Worm (Caenorhabditis elegans) whole organism, late embryonic: ENCODE data around the gene vit-2.

Source experiments
- K02D7.2 ChIP-seq: sonication (generic microtip); optimal IDR thresholded peaks from 2 replicates; lab custom pipeline; 2017; ENCODE audit warnings: mild to moderate bottlenecking, missing genetic modification characterization, missing compliant biosample characterization
- K09A11.1 ChIP-seq: sonication (generic microtip); optimal IDR thresholded peaks from 2 replicates; lab custom pipeline; 2017; ENCODE audit warnings: antibody characterized with exemption, mild to moderate bottlenecking, missing genetic modification characterization, missing compliant biosample characterization; ENCODE audit not compliant: insufficient read depth
- Y22D7AL.16 ChIP-seq: sonication (generic microtip); optimal IDR thresholded peaks from 2 replicates; lab custom pipeline; 2016; ENCODE audit warnings: missing genetic modification characterization, missing compliant biosample characterization
- ahr-1 ChIP-seq: sonication (generic microtip); optimal IDR thresholded peaks from 2 replicates; lab custom pipeline; 2016; ENCODE audit warnings: missing genetic modification characterization, missing compliant biosample characterization
- ceh-18 ChIP-seq: sonication (generic microtip); optimal IDR thresholded peaks from 2 replicates; lab custom pipeline; 2016; ENCODE audit warnings: missing genetic modification characterization, missing compliant biosample characterization
- ceh-19 ChIP-seq: fragments of 200-800 bp; sonication (Bioruptor generic); optimal IDR thresholded peaks from 2 replicates; lab custom pipeline; 2018; ENCODE audit warnings: mild to moderate bottlenecking, missing genetic modification characterization, missing compliant biosample characterization
- ceh-2 ChIP-seq: sonication (generic microtip); optimal IDR thresholded peaks from 2 replicates; lab custom pipeline; 2016; ENCODE audit warnings: missing genotype, missing genetic modification characterization, missing compliant biosample characterization
- ceh-24 ChIP-seq: sonication (generic microtip); optimal IDR thresholded peaks from 2 replicates; lab custom pipeline; 2016; ENCODE audit warnings: mild to moderate bottlenecking, missing genetic modification characterization, missing compliant biosample characterization
- ceh-30 ChIP-seq: fragments of 150-350 bp; optimal IDR thresholded peaks from 2 replicates; lab custom pipeline; 2014; ENCODE audit warnings: missing biosample characterization, missing genetic modification characterization
- ceh-31 ChIP-seq: sonication (generic microtip); optimal IDR thresholded peaks from 2 replicates; lab custom pipeline; 2016; ENCODE audit warnings: missing genetic modification characterization, missing compliant biosample characterization
- ceh-34 ChIP-seq: sonication (generic microtip); optimal IDR thresholded peaks from 2 replicates; lab custom pipeline; 2016; ENCODE audit warnings: mild to moderate bottlenecking, missing genetic modification characterization, missing compliant biosample characterization
- ceh-45 ChIP-seq: fragments of 200-800 bp; sonication (Bioruptor generic); IDR thresholded peaks from 2 replicates; pipeline ENCODE4 v1.3.6; 2022; ENCODE audit warnings: missing genetic modification reagents, missing genetic modification characterization, missing compliant biosample characterization
- ceh-6 ChIP-seq: fragments of 200-800 bp; sonication (Bioruptor generic); optimal IDR thresholded peaks from 2 replicates; lab custom pipeline; 2018; ENCODE audit warnings: mild to moderate bottlenecking, missing genetic modification characterization, missing compliant biosample characterization
- ceh-9 ChIP-seq: sonication (generic microtip); optimal IDR thresholded peaks from 2 replicates; lab custom pipeline; 2016; ENCODE audit warnings: mild to moderate bottlenecking, missing genetic modification characterization, inconsistent platforms, missing compliant biosample characterization
- dve-1 ChIP-seq: sonication (generic microtip); optimal IDR thresholded peaks from 2 replicates; lab custom pipeline; 2017; ENCODE audit warnings: antibody characterized with exemption, mild to moderate bottlenecking, missing genetic modification characterization, missing compliant biosample characterization
- elt-2 ChIP-seq: sonication (generic microtip); optimal IDR thresholded peaks from 2 replicates; lab custom pipeline; 2016; ENCODE audit warnings: missing genetic modification reagents, missing genetic modification characterization, missing compliant biosample characterization
- fax-1 ChIP-seq: sonication (generic microtip); optimal IDR thresholded peaks from 2 replicates; lab custom pipeline; 2016; ENCODE audit warnings: missing genotype, missing genetic modification characterization, missing compliant biosample characterization
- gmeb-2 ChIP-seq: sonication (generic microtip); optimal IDR thresholded peaks from 2 replicates; lab custom pipeline; 2016; ENCODE audit warnings: missing genetic modification characterization, inconsistent platforms, missing compliant biosample characterization
- hlh-13 ChIP-seq: fragments of 200-800 bp; sonication (Bioruptor generic); optimal IDR thresholded peaks from 2 replicates; lab custom pipeline; 2018; ENCODE audit warnings: mild to moderate bottlenecking, missing genetic modification characterization, missing compliant biosample characterization
- hlh-8 ChIP-seq: sonication (generic microtip); optimal IDR thresholded peaks from 2 replicates; lab custom pipeline; 2016; ENCODE audit warnings: missing genotype, missing genetic modification characterization, missing compliant biosample characterization
- lin-11 ChIP-seq: fragments of 200-800 bp; sonication (Bioruptor generic); optimal IDR thresholded peaks from 2 replicates; lab custom pipeline; 2018; ENCODE audit warnings: mild to moderate bottlenecking, missing genetic modification characterization, missing compliant biosample characterization
- madf-2 ChIP-seq: sonication (generic microtip); optimal IDR thresholded peaks from 2 replicates; lab custom pipeline; 2017; ENCODE audit warnings: missing genetic modification characterization, missing compliant biosample characterization
- mec-3 ChIP-seq: sonication (generic microtip); optimal IDR thresholded peaks from 2 replicates; lab custom pipeline; 2016; ENCODE audit warnings: borderline replicate concordance, missing genetic modification characterization, missing compliant biosample characterization
- nfya-1 ChIP-seq: sonication (generic microtip); optimal IDR thresholded peaks from 2 replicates; lab custom pipeline; 2017; ENCODE audit warnings: missing genetic modification characterization, mild to moderate bottlenecking, missing compliant biosample characterization, antibody characterized with exemption, moderate library complexity
- nhr-232 ChIP-seq: sonication (generic microtip); optimal IDR thresholded peaks from 2 replicates; lab custom pipeline; 2016; ENCODE audit warnings: missing genetic modification characterization, missing compliant biosample characterization
- npax-4 ChIP-seq: sonication (generic microtip); optimal IDR thresholded peaks from 2 replicates; lab custom pipeline; 2016; ENCODE audit warnings: missing genetic modification characterization, missing compliant biosample characterization
- odd-2 ChIP-seq: sonication (generic microtip); optimal IDR thresholded peaks from 2 replicates; lab custom pipeline; 2017; ENCODE audit warnings: antibody characterized with exemption, mild to moderate bottlenecking, missing genetic modification characterization, missing compliant biosample characterization
- pag-3 ChIP-seq: sonication (generic microtip); optimal IDR thresholded peaks from 2 replicates; lab custom pipeline; 2016; ENCODE audit warnings: missing compliant biosample characterization, missing genetic modification characterization, borderline replicate concordance
- pax-1 ChIP-seq: fragments of 150-350 bp; optimal IDR thresholded peaks from 2 replicates; lab custom pipeline; 2014; ENCODE audit warnings: missing biosample characterization, missing genetic modification characterization
- pha-2 ChIP-seq: sonication (generic microtip); optimal IDR thresholded peaks from 2 replicates; lab custom pipeline; 2017; ENCODE audit warnings: mild to moderate bottlenecking, missing genetic modification characterization, missing compliant biosample characterization
- pqm-1 ChIP-seq: sonication (generic microtip); optimal IDR thresholded peaks from 2 replicates; lab custom pipeline; 2016; ENCODE audit warnings: missing genetic modification characterization, missing compliant biosample characterization
- pros-1 ChIP-seq: fragments of 150-350 bp; optimal IDR thresholded peaks from 2 replicates; lab custom pipeline; 2014; ENCODE audit warnings: missing biosample characterization, missing genetic modification reagents, missing genetic modification characterization
- ref-2 ChIP-seq: sonication (generic microtip); optimal IDR thresholded peaks from 2 replicates; lab custom pipeline; 2016; ENCODE audit warnings: missing genetic modification characterization, missing compliant biosample characterization
- rnt-1 ChIP-seq: sonication (generic microtip); optimal IDR thresholded peaks from 2 replicates; lab custom pipeline; 2016; ENCODE audit warnings: missing genetic modification characterization, missing compliant biosample characterization
- sdc-2 ChIP-seq: sonication (generic microtip); optimal IDR thresholded peaks from 2 replicates; lab custom pipeline; 2016; ENCODE audit warnings: missing genotype, missing genetic modification characterization, missing compliant biosample characterization
- syd-9 ChIP-seq: sonication (generic microtip); optimal IDR thresholded peaks from 2 replicates; lab custom pipeline; 2016; ENCODE audit warnings: mild to moderate bottlenecking, missing genetic modification characterization, moderate library complexity, missing compliant biosample characterization
- tbx-2 ChIP-seq: sonication (generic microtip); optimal IDR thresholded peaks from 2 replicates; lab custom pipeline; 2016; ENCODE audit warnings: missing genetic modification characterization, missing compliant biosample characterization
- unc-3 ChIP-seq, 2 experiments: fragments of 200-800 bp in 1 of 2; sonication (Bioruptor generic) in 1 of 2; sonication (generic microtip) in 1 of 2; conservative IDR thresholded peaks in 1 of 2; optimal IDR thresholded peaks in 1 of 2; 2 replicates each; pipeline versions ENCODE4 v1.3.6 to Lab custom; 2016 to 2022; ENCODE audit warnings: missing compliant biosample characterization in 2 of 2, missing genetic modification characterization in 2 of 2, missing genetic modification reagents in 1 of 2
- unc-42 ChIP-seq: sonication (generic microtip); optimal IDR thresholded peaks from 2 replicates; lab custom pipeline; 2016; ENCODE audit warnings: missing genotype, missing genetic modification characterization, missing compliant biosample characterization
- unc-55 ChIP-seq: sonication (generic microtip); optimal IDR thresholded peaks from 2 replicates; lab custom pipeline; 2017; ENCODE audit warnings: missing biosample characterization, missing genetic modification reagents, missing genetic modification characterization
- unc-86 ChIP-seq: sonication (generic microtip); optimal IDR thresholded peaks from 2 replicates; lab custom pipeline; 2016; ENCODE audit warnings: missing genetic modification characterization, missing compliant biosample characterization

vit-2 gene

ce11 chrX:5122791-5123414 lies 22.1 kb downstream of the vit-2 start:
- TF ChIP-seq dve-1 (tag; lab: Kevin White, UChicago), result no peak
- no peak for TF ChIP-seq rnt-1 (tag; lab: Kevin White, UChicago)
- peak; percentile 11 for TF ChIP-seq ceh-31
- no peak for TF ChIP-seq ceh-2 (tag; lab: Kevin White, UChicago)
- TF ChIP-seq pax-1 (tag; lab: Kevin White, UChicago), result peak; percentile 38
- TF ChIP-seq ceh-9, result no peak
- no peak for TF ChIP-seq odd-2 (tag; lab: Kevin White, UChicago)
- no peak for TF ChIP-seq unc-55 (GFP tag; lab: Kevin White, UChicago)
- no peak for TF ChIP-seq nhr-232 (tag; lab: Kevin White, UChicago)
- no peak for TF ChIP-seq Y22D7AL.16
- no peak for TF ChIP-seq ref-2 (tag; lab: Kevin White, UChicago)
- TF ChIP-seq fax-1 (tag; lab: Kevin White, UChicago), result no peak
- TF ChIP-seq nfya-1 (tag; lab: Kevin White, UChicago), result no peak
- TF ChIP-seq ceh-18 (tag; lab: Kevin White, UChicago), result no peak
- no peak for TF ChIP-seq npax-4
- peak; percentile 51 for TF ChIP-seq pha-2 (tag; lab: Kevin White, UChicago)
- TF ChIP-seq mec-3 (tag; lab: Kevin White, UChicago), result no peak
- TF ChIP-seq sdc-2 (tag; lab: Kevin White, UChicago), result peak; percentile 36
- TF ChIP-seq ceh-30 (tag; lab: Kevin White, UChicago), result no peak
- peak; percentile 22 for TF ChIP-seq ceh-34 (tag; lab: Kevin White, UChicago)
- TF ChIP-seq ceh-45 (GFP tag; lab: Robert Waterston, UW), result no peak
- no peak for TF ChIP-seq lin-11
- no peak for TF ChIP-seq K02D7.2
- no peak for TF ChIP-seq pqm-1 (tag; lab: Kevin White, UChicago)
- TF ChIP-seq tbx-2 (tag; lab: Kevin White, UChicago), result peak; percentile 22
- TF ChIP-seq hlh-13 (GFP tag; lab: Kevin White, UChicago), result no peak
- TF ChIP-seq ceh-19, result peak; percentile 7
- TF ChIP-seq elt-2, result peak; percentile 41

ce11 chrX:5124288-5124687 lies 23.4 kb downstream of the vit-2 start:
- TF ChIP-seq ceh-24 (tag; lab: Kevin White, UChicago) (no peak), unc-42 (tag; lab: Kevin White, UChicago) (peak; percentile 55)

- TF ChIP-seq unc-42 (tag; lab: Kevin White, UChicago) (peak; percentile 100), ceh-31 (peak; percentile 43), pag-3 (no peak)
These were observed 28.6 kb downstream of the vit-2 start for ce11 chrX:5129447-5129846.

- no peak for TF ChIP-seq ceh-9
- TF ChIP-seq unc-42 (tag; lab: Kevin White, UChicago), result peak; percentile 80
- TF ChIP-seq nhr-232 (tag; lab: Kevin White, UChicago), result no peak
- TF ChIP-seq ceh-6 (GFP tag; lab: Kevin White, UChicago), result no peak
- TF ChIP-seq pha-2 (tag; lab: Kevin White, UChicago), result no peak
- TF ChIP-seq tbx-2 (tag; lab: Kevin White, UChicago), result no peak
These were observed 30.9 kb downstream of the vit-2 start for ce11 chrX:5131760-5132159.

- TF ChIP-seq syd-9 (tag; lab: Kevin White, UChicago) (no peak), rnt-1 (tag; lab: Kevin White, UChicago) (no peak), gmeb-2 (tag; lab: Kevin White, UChicago) (no peak), unc-3 (GFP tag; conservative IDR thresholded peaks at IDR 0.05; lab: Robert Waterston, UW) (no peak), unc-3 (tag; optimal IDR thresholded peaks at IDR 0.05; lab: Kevin White, UChicago) (no peak), madf-2 (tag; lab: Kevin White, UChicago) (no peak), K09A11.1 (tag; lab: Kevin White, UChicago) (no peak), pros-1 (tag; lab: Kevin White, UChicago) (no peak), ceh-6 (GFP tag; lab: Kevin White, UChicago) (no peak), ahr-1 (tag; lab: Kevin White, UChicago) (no peak), ceh-34 (tag; lab: Kevin White, UChicago) (no peak), unc-86 (no peak), sdc-2 (tag; lab: Kevin White, UChicago) (no peak), elt-2 (no peak), hlh-8 (tag; lab: Kevin White, UChicago) (no peak), nfya-1 (tag; lab: Kevin White, UChicago) (no peak)
- TF ChIP-seq, all 69 proteins: peak for 0
These were observed 33.1 kb downstream of the vit-2 start, which contains the start of gene tbc-7 for ce11 chrX:5133980-5134379. TSS of gene tbc-7 (plus strand) at chrX:5134280.
